Worm (Caenorhabditis elegans) whole organism, dauer: ENCODE results near the gene ivns-1.

ENCODE experiments used
- unc-62 ChIP-seq: sonication (generic microtip); optimal IDR thresholded peaks from 2 replicates; lab custom pipeline; 2017; ENCODE audit warnings: missing biosample characterization, missing genetic modification reagents, missing genetic modification characterization

Gene ivns-1

DNA sequence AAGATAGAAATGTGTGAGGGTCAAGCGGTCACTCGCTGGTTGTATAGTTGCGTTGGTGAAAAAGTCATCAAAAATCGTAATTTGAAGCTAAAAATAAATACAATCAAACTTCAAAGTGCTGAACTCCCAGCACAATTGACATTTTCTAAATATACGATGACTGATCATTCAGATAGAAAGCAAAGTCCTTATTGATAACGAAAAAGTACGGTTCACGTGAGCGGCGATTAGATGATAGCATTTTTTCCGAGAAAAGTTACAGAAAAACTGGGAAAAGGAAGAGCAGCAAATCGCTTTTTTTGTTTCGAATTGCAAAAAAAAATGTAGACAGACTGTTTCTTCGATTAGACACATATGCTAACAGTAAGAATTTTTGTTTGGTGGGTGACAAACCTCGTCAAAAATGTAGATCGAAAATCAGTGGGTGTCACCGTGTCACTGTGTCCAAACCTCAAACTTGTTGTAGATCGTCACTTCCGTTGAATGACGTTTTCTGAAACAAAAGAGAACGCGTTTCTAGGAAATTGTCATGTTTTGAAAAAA lies at the start of gene ivns-1:
ivns-1 (minus strand) TSS at position 493 of the 543 bp plus-strand sequence.
- TF ChIP-seq unc-62 (GFP tag; lab: Kevin White, UChicago): no peak

DNA sequence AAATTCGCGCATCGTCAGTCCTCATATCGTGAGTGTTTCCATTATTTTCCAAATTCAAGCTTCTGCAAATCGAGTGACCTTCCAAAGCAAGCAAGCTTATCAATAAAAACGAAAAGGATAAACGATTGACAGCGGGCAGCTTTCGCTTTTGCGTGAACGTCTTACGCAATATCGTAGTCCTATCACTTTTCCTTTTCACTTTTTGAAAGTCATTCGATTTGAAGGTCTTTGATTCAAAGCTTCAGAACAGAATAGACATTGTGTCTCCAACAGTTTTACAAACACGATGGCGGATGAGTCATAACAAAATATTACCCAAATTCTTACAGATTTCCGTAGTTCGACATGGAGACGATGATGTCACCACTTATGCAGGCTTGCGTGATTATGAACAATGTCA lies 45.4 kb upstream of the ivns-1 start:
- no peak for TF ChIP-seq unc-62 (GFP tag; lab: Kevin White, UChicago)

DNA sequence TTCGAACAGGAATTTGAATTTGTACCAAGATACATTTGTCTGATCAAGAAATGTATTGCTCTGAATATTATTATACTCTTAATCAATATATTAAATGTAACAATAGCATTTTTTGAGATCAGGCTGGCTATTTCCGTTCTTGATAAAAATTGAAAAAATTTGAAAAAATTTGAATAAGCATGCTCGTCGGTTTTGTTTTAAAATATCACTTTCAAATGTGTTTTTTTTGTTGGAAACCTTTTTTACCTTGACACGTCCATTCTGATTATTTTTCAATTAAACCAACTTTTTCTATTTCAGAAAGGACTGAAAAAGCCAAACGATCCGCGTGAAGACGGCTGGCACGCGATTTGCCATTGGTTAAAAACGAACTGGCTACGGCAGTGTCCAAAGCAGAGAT lies 44.4 kb upstream of the ivns-1 start, which contains the start of gene adt-1:
adt-1 (plus strand) TSS at position 301 of the 400 bp plus-strand sequence.
- no peak for TF ChIP-seq unc-62 (GFP tag; lab: Kevin White, UChicago)

DNA sequence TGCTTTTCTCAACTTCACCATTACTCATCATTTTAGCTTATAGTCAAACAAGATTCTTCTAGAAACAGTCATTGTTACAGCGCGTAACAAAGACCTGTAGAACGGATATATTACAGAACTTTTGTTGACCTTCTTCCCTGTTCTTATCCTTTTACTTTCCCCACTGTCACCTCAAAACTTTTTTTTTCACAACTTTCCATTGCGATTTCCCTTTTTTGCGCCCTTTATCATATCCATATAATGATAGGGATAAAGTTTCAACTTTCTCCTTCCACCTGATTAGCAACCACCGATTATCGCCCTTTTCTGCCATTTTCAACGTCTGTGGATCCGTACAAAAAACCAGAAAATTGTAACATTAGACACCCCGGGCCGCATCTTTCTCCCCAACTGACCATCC lies 43.0 kb upstream of the ivns-1 start:
- TF ChIP-seq unc-62 (GFP tag; lab: Kevin White, UChicago): no peak

DNA sequence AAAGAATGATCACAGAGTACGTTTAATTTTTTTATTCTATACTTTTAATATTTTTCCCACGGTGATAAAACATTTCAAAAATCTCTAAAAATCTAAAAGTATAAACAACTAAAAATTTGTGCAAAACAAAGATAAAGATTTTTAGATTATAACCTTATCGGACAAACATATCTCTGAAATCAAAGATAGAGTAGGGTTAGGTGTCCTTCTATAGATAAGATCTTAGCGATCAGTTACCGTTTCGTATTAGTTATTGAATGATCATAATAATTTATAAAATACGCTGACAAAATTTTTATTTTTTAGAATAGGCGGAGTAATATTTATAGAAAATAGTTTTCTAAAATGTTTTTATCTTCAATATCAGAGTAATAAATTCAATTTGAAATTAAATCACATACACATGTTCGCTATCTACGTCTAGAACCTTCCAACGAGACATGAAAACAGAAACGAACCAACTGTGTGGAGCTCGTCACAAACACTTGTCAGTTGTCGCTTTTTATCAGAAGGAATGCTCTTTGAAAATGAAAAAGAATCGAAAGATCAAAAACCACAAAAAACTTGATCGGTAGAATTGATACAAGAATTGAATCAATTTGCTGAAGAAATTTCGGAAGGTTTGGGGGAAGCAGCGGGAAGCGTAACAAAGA lies 37.6 kb upstream of the ivns-1 start:
- no peak for TF ChIP-seq unc-62 (GFP tag; lab: Kevin White, UChicago)

DNA sequence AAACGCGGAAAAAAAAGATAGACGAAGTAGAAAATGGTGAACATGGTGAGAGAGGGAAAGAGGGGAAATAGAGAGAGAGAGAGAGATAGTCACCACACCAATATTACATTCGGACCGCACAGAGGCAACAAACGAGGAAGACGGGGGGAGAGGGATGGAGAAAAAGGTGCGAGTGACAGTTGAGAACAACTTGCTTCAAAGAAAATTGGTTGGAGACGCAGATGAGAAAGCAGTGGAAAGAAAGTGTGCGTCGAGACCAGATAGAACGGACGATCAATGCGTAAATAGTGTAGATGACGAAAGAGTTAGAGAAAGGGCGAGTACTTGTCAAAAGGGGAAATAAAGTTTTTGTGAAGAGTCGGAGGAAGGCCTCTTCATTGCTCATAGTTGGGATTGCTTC lies 36.2 kb upstream of the ivns-1 start:
- TF ChIP-seq unc-62 (GFP tag; lab: Kevin White, UChicago): no peak

DNA sequence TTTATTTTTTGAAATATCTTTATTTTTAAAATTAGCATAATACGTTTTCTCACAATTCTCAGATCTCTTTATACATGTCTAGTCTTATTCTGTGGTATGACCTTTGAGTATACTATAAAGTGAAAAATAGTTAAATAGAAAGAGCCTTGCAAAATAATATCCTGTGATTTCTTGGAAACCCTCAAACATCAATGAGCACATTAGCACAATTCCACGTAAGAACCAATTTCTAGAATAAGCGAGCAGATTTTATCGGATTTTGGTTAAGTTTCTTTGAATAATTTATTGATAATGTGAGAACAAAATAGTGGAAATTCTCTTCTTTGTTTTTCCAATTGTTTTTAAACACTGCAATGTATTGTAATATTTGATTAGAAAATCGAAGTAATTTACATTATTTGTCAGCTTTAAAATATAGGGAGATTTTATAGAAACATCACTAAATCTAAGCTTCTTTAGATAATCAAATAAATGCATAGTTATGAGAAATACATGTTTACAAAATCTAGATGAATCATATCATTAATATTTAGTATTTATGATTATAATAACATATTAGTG lies 34.9 kb upstream of the ivns-1 start:
- no peak for TF ChIP-seq unc-62 (GFP tag; lab: Kevin White, UChicago)

DNA sequence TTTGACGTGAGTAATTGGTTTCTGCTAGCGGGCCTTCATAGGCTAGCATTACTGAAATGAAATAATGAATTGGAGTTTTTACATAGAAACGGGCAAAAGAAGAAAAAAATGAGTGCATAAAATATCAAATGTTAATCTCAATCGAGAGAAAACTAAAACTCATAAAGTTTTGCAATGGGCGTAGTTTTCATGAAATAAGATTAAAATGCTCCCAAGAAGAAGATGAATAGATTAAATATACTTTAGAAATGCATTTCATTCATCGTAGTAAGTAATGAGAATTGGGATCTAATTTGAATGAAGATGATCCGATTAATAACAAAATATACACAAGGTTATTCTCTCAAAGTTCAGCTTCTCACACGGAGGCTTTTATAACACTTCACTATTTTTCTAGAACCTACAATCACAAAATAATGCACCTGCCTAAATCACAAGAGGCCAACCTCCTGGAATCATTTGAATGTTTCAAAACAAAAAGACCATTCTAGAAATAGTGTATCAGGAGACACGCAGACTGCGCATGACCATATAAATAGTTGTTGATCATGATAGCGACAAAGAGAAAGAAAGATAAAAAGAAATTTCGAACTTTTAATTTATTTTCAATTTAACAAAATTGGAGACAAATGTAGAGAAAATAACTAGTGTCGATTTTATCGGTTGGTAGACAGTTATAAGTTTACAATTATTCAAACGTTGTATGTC lies 33.8 kb upstream of the ivns-1 start, which contains the start of gene nhr-17:
nhr-17 (minus strand) TSS at position 51 of the 708 bp plus-strand sequence.
- TF ChIP-seq unc-62 (GFP tag; lab: Kevin White, UChicago): no peak

DNA sequence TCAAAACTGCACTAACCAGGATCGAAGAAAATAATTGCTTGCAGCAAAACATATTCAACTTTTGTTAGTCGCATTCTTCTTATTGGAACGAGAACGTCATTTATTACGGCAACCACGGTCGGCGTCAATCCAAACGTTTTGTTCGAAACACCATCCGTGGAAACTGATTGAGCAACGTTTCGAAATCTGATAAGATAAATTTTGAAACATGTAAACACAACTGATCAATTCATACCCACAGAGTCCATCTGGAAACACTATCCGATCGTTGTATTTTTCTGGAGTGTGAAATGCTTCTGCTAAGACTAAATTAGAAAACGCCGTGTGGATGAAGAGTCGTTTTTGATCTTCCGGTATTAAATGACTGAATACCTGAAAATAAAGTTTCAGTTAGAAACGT lies 31.6 kb upstream of the ivns-1 start:
- no peak for TF ChIP-seq unc-62 (GFP tag; lab: Kevin White, UChicago)

DNA sequence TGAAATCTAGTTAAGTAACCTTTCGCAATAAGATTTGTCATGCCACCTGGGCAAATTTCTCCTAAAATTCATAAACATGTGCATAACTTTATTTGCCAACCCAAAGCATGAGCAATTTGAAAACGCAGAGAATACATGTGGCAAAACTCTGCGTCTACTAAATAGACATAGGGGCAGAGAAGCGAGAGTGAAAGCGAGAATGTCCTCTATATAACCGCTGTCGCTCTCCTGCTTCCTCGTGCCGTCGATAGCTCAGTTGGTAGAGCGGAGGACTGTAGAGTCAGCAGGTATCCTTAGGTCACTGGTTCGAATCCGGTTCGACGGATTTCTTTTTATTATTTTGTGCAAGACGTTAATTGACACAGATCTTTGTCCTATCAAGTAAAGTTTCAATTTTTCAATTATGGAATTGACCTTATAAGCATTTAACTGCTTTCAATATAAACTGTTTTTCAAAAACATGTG lies 30.9 kb upstream of the ivns-1 start:
- no peak for TF ChIP-seq unc-62 (GFP tag; lab: Kevin White, UChicago)

DNA sequence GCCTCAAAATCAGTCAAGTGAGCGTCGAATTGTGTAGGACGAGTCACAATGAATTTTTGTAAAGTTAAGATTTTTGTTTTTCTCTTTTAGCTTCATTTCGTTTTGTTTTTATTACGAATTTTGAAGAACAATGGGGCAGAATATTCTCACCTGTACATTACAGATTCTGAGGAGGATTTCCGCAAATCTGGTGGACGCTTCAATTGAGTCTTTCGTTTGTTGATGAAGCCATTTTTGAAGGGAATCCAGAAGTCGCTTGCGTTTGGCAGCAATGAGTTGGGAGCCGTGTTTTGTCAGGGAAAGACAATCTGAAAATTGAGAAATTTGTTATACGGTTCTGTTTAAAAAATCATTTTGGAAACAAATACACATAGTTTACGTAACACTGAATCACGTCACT lies 30.3 kb upstream of the ivns-1 start:
- TF ChIP-seq unc-62 (GFP tag; lab: Kevin White, UChicago): no peak

DNA sequence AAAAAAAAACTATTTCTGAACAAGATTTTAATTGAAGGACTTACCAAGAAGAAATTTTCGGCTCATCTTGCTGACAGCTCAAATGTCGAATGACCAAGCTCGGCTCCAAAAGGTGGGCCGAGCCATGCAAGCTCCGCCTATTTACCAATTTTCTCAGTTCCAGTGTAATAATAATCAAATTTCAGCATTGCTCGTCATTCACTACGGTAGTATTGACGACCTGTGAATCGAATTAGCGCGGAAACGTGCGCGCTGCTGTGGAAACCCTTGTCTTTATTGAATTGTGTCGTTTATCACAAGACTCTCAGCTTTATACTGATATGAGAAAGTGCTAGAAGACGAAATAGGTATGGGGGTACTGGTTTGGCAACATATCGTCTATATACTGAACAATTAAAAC lies 29.4 kb upstream of the ivns-1 start, which contains the start of gene nlp-76:
nlp-76 (minus strand) TSS at position 367 of the 400 bp plus-strand sequence.
- no peak for TF ChIP-seq unc-62 (GFP tag; lab: Kevin White, UChicago)

DNA sequence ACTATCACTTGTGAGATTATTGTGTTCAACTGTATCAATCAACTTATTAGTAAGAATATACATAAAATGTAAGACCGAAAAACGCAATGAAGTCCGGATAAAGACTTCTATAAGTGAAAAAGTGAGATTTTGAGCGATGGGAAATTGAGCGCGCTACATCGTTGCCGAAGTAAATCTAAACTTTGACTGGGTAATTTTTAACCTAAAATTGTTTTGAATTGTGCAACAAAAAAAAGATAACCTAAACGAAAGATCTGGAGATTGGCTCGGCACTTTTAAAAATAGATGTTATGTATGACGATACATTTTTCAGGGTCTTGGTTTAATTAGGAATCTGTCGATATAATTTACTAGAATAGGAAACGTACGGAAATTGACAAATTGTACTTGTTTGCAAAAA lies 29.0 kb upstream of the ivns-1 start:
- TF ChIP-seq unc-62 (GFP tag; lab: Kevin White, UChicago): no peak

DNA sequence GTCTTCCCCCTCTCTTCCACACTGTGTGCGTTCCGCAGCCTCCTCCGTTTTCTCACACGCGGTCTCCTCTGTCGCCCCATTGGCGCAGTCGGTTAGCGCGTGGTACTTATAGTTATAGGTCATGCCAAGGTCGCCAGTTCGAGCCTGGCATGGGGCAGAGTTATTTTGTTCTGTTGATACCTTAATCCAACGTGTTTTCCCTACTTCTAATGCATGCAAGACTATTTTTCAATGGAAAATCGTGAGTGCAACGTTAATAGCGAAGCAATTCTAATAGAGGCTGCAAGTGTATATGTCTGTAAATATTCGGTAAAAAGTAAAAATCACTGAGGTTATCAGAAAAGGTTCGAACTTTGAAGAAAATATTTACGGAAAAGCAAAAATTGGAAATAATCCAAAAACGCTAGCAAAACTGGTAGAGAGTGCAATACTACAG lies 27.0 kb upstream of the ivns-1 start:
- no peak for TF ChIP-seq unc-62 (GFP tag; lab: Kevin White, UChicago)

DNA sequence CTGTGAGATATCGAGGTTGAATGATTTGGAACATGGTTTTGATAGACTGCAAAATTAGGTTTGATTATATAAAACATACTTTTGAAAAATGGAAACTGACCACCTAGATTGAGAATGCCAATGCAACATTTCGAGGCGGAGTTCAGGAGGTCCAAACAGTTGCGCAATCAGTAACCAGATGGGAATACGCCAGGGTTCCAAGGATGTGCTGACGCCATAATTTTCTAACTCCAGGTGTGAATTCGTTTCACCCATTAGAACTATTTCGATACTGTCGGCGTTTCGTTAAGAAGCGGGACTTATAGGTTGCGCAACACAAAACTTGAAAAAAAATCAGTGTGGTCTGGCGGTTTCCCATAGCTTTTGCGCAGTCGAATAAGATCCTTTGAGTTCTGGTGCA lies 25.7 kb upstream of the ivns-1 start, which contains the start of gene C02B4.3:
C02B4.3 (minus strand) TSS at position 34 of the 400 bp plus-strand sequence.
- no peak for TF ChIP-seq unc-62 (GFP tag; lab: Kevin White, UChicago)
